Worm (Caenorhabditis elegans) whole organism, early embryonic: ENCODE data around the gene F49F1.2.

Experiments
- B0310.2 ChIP-seq: sonication (generic microtip); optimal IDR thresholded peaks from 2 replicates; lab custom pipeline; 2016; ENCODE audit warnings: mild to moderate bottlenecking, missing genetic modification characterization, missing compliant biosample characterization
- F13C5.2 ChIP-seq: sonication (generic microtip); optimal IDR thresholded peaks from 2 replicates; lab custom pipeline; 2017; ENCODE audit warnings: mild to moderate bottlenecking, missing genetic modification characterization, inconsistent platforms, missing compliant biosample characterization
- aly-1 ChIP-seq: sonication (generic microtip); optimal IDR thresholded peaks from 2 replicates; lab custom pipeline; 2016; ENCODE audit warnings: missing genetic modification characterization, missing compliant biosample characterization
- ama-1 ChIP-seq: fragments of 150-350 bp; optimal IDR thresholded peaks from 2 replicates; lab custom pipeline; 2014
- ceh-13 ChIP-seq: fragments of 200-800 bp; sonication (Bioruptor generic); optimal IDR thresholded peaks from 2 replicates; lab custom pipeline; 2018; ENCODE audit warnings: mild to moderate bottlenecking, missing genetic modification characterization, missing compliant biosample characterization
- ceh-36 ChIP-seq: sonication (generic microtip); optimal IDR thresholded peaks from 2 replicates; lab custom pipeline; 2016; ENCODE audit warnings: missing genetic modification characterization, inconsistent platforms, missing compliant biosample characterization
- ets-7 ChIP-seq: sonication (generic microtip); optimal IDR thresholded peaks from 2 replicates; lab custom pipeline; 2016; ENCODE audit warnings: missing genotype, missing genetic modification characterization, missing compliant biosample characterization
- flt-1 ChIP-seq: fragments of 200-800 bp; sonication (Bioruptor generic); IDR thresholded peaks from 2 replicates; pipeline ENCODE4 v1.3.6; 2022; ENCODE audit warnings: missing genetic modification characterization, missing compliant biosample characterization
- hmbx-1 ChIP-seq: sonication (generic microtip); optimal IDR thresholded peaks from 2 replicates; lab custom pipeline; 2016; ENCODE audit warnings: mild to moderate bottlenecking, missing genetic modification characterization, missing compliant biosample characterization
- hmg-4 ChIP-seq: fragments of 200-800 bp; sonication (Bioruptor generic); optimal IDR thresholded peaks from 2 replicates; lab custom pipeline; 2018; ENCODE audit warnings: mild to moderate bottlenecking, missing genetic modification characterization, missing compliant biosample characterization
- hnd-1 ChIP-seq: sonication (generic microtip); optimal IDR thresholded peaks from 2 replicates; lab custom pipeline; 2016; ENCODE audit warnings: missing genetic modification characterization, missing compliant biosample characterization
- pes-1 ChIP-seq: fragments of 200-800 bp; sonication (Bioruptor generic); IDR thresholded peaks from 2 replicates; pipeline ENCODE4 v1.3.6; 2022; ENCODE audit warnings: missing genetic modification reagents, missing genetic modification characterization, missing compliant biosample characterization
- scrt-1 ChIP-seq: fragments of 200-800 bp; sonication (Bioruptor generic); IDR thresholded peaks from 2 replicates; pipeline ENCODE4 v1.3.6; 2022; ENCODE audit warnings: missing genetic modification characterization, missing compliant biosample characterization
- sea-1 ChIP-seq: fragments of 200-800 bp; sonication (Bioruptor generic); conservative IDR thresholded peaks from 2 replicates; pipeline ENCODE4 v1.3.6; 2022; ENCODE audit warnings: missing genetic modification characterization, missing compliant biosample characterization
- tbx-11 ChIP-seq: fragments of 200-800 bp; sonication (Bioruptor generic); IDR thresholded peaks from 2 replicates; pipeline ENCODE4 v1.3.6; 2022; ENCODE audit warnings: missing genetic modification characterization, missing compliant biosample characterization
- tbx-37 ChIP-seq: fragments of 200-800 bp; sonication (Bioruptor generic); conservative IDR thresholded peaks from 2 replicates; pipeline ENCODE4 v1.3.6; 2022; ENCODE audit warnings: missing genetic modification reagents, missing genetic modification characterization, missing compliant biosample characterization
- tra-4 ChIP-seq: sonication (generic microtip); optimal IDR thresholded peaks from 2 replicates; lab custom pipeline; 2017; ENCODE audit warnings: missing genetic modification characterization, missing compliant biosample characterization

The F49F1.2 gene

DNA sequence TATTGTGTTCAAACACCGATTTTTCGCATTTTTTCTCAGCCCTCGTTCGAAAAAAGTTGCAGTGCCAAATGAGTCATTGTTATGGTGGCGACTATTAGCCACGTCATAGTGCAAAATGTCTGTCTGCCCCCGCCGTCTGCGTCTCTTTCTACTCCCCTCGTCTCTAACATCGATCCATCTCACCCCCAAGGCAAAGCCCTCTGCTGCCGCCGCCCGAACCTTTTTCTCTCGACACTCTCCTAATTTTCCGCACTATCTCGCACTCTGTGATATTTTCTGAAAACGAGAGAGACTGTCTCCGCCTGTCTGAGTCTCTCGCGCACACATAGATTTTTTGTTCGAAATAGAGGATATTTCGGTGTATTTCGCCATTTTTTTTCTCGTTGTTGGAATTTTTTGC, 22.7 kb upstream of the F49F1.2 start:
- no peak for TF ChIP-seq aly-1 (tag; lab: Kevin White, UChicago)
- no peak for TF ChIP-seq hnd-1 (tag; lab: Kevin White, UChicago)
- TF ChIP-seq ets-7 (tag; lab: Kevin White, UChicago), result no peak
- no peak for TF ChIP-seq tbx-37
- TF ChIP-seq pes-1 (GFP tag; lab: Robert Waterston, UW), result no peak
- TF ChIP-seq ceh-13 (GFP tag; lab: Kevin White, UChicago), result no peak
- TF ChIP-seq flt-1 (GFP tag; lab: Robert Waterston, UW), result no peak
- no peak for TF ChIP-seq F13C5.2 (tag; lab: Kevin White, UChicago)
- no peak for TF ChIP-seq ceh-36 (tag; lab: Kevin White, UChicago)
- no peak for TF ChIP-seq tbx-11 (GFP tag; lab: Robert Waterston, UW)
- TF ChIP-seq tra-4, result no peak
- no peak for TF ChIP-seq sea-1 (GFP tag; lab: Robert Waterston, UW)
- no peak for TF ChIP-seq hmg-4
- TF ChIP-seq hmbx-1 (tag; lab: Kevin White, UChicago), result no peak
- no peak for TF ChIP-seq B0310.2 (tag; lab: Kevin White, UChicago)
- no peak for TF ChIP-seq ama-1 (lab: Kevin White, UChicago)

DNA sequence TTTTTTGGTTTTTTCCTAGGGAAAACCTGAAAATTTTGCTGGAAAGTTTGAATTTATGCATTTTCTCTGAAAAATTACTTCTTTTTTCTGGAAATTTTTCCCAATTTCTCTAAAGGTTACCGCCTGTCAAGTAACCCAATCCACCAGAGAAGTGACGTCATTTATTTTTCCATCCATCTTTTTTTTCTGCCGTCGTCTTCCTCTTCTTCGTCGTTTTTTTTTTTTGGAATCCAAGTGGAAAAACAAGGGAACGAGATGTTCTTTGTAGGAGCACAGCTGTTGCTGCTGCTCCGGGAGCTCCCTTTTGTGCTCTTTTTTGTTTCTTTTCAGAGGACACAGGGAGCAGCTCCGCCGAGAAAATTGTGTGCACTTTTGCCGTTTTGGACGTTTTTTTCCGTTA, 21.4 kb upstream of the F49F1.2 start:
- TF ChIP-seq ama-1 (lab: Kevin White, UChicago) (no peak), B0310.2 (tag; lab: Kevin White, UChicago) (no peak)

ce11 chrIV:4096940-4097339, 18.8 kb upstream of the F49F1.2 start:
- TF ChIP-seq hnd-1 (tag; lab: Kevin White, UChicago) (no peak), F13C5.2 (tag; lab: Kevin White, UChicago) (no peak), tbx-11 (GFP tag; lab: Robert Waterston, UW) (no peak), hmg-4 (no peak)

ce11 chrIV:4099773-4100172, 16.0 kb upstream of the F49F1.2 start:
- no peak for TF ChIP-seq tra-4
- no peak for TF ChIP-seq B0310.2 (tag; lab: Kevin White, UChicago)
- TF ChIP-seq flt-1 (GFP tag; lab: Robert Waterston, UW), result no peak
- no peak for TF ChIP-seq scrt-1 (GFP tag; lab: Robert Waterston, UW)
- TF ChIP-seq sea-1 (GFP tag; lab: Robert Waterston, UW), result no peak
- no peak for TF ChIP-seq F13C5.2 (tag; lab: Kevin White, UChicago)
- no peak for TF ChIP-seq pes-1 (GFP tag; lab: Robert Waterston, UW)
- no peak for TF ChIP-seq tbx-11 (GFP tag; lab: Robert Waterston, UW)
- TF ChIP-seq hmg-4, result no peak
- TF ChIP-seq ceh-36 (tag; lab: Kevin White, UChicago), result no peak
- TF ChIP-seq hmbx-1 (tag; lab: Kevin White, UChicago), result no peak
- TF ChIP-seq aly-1 (tag; lab: Kevin White, UChicago), result no peak
- TF ChIP-seq hnd-1 (tag; lab: Kevin White, UChicago), result no peak
- TF ChIP-seq tbx-37, result no peak
- no peak for TF ChIP-seq ets-7 (tag; lab: Kevin White, UChicago)
- TF ChIP-seq ama-1 (lab: Kevin White, UChicago), result no peak
- TF ChIP-seq ceh-13 (GFP tag; lab: Kevin White, UChicago), result no peak

ce11 chrIV:4102720-4103119, 13.0 kb upstream of the F49F1.2 start, which contains the start of gene ubc-1:
Gene ubc-1 (plus strand): TSS chrIV:4103020.
- no peak for TF ChIP-seq scrt-1 (GFP tag; lab: Robert Waterston, UW)
- TF ChIP-seq pes-1 (GFP tag; lab: Robert Waterston, UW), result no peak
- TF ChIP-seq tra-4, result no peak
- TF ChIP-seq F13C5.2 (tag; lab: Kevin White, UChicago), result no peak
- TF ChIP-seq ama-1 (lab: Kevin White, UChicago), result no peak
- TF ChIP-seq hnd-1 (tag; lab: Kevin White, UChicago), result no peak
- no peak for TF ChIP-seq ceh-36 (tag; lab: Kevin White, UChicago)
- no peak for TF ChIP-seq tbx-37
- TF ChIP-seq hmbx-1 (tag; lab: Kevin White, UChicago), result no peak
- no peak for TF ChIP-seq sea-1 (GFP tag; lab: Robert Waterston, UW)
- TF ChIP-seq B0310.2 (tag; lab: Kevin White, UChicago), result no peak
- no peak for TF ChIP-seq flt-1 (GFP tag; lab: Robert Waterston, UW)
- TF ChIP-seq ets-7 (tag; lab: Kevin White, UChicago), result no peak
- no peak for TF ChIP-seq aly-1 (tag; lab: Kevin White, UChicago)
- no peak for TF ChIP-seq tbx-11 (GFP tag; lab: Robert Waterston, UW)
- TF ChIP-seq ceh-13 (GFP tag; lab: Kevin White, UChicago), result no peak
- no peak for TF ChIP-seq hmg-4

DNA sequence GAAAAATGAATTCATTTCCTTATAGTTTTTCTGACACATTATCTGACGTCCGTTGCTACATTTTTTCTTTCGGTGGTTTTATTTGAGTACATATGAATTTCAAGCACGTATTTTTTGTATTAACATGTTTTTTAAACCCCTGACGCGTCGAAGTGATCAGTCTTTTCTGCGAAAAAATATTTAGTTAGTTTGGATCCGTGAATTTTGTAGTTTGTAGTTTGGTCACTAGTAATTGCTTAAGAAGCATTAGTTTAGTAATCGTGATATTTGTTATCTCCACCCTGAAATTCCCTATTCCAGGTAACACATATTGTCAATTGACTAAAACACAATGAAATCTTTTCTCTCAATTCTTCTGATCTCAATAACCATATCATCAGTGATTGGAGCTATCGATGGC, 7.0 kb upstream of the F49F1.2 start, which contains the start of gene C35B1.7:
C35B1.7 (plus strand) TSS at position 301 of the 400 bp plus-strand sequence.
- TF ChIP-seq ceh-36 (tag; lab: Kevin White, UChicago) (no peak), hmg-4 (no peak), ceh-13 (GFP tag; lab: Kevin White, UChicago) (no peak), aly-1 (tag; lab: Kevin White, UChicago) (no peak), tbx-37 (no peak), flt-1 (GFP tag; lab: Robert Waterston, UW) (no peak), ama-1 (lab: Kevin White, UChicago) (no peak), scrt-1 (GFP tag; lab: Robert Waterston, UW) (no peak), F13C5.2 (tag; lab: Kevin White, UChicago) (no peak), hmbx-1 (tag; lab: Kevin White, UChicago) (no peak), tra-4 (no peak), hnd-1 (tag; lab: Kevin White, UChicago) (no peak), B0310.2 (tag; lab: Kevin White, UChicago) (no peak), sea-1 (GFP tag; lab: Robert Waterston, UW) (no peak), ets-7 (tag; lab: Kevin White, UChicago) (no peak), tbx-11 (GFP tag; lab: Robert Waterston, UW) (no peak), pes-1 (GFP tag; lab: Robert Waterston, UW) (no peak)

ce11 chrIV:4112387-4112786, 3.4 kb upstream of the F49F1.2 start, which contains the start of gene F49F1.14:
Gene F49F1.14 (minus strand): TSS chrIV:4112487.
- TF ChIP-seq tbx-37, result no peak
- no peak for TF ChIP-seq hnd-1 (tag; lab: Kevin White, UChicago)
